Worm (Caenorhabditis elegans): ENCODE measurements around the gene K01D12.15.

Gene K01D12.15

ce11 chrV:12421360-12421759 lies 35.1 kb downstream of the K01D12.15 start:
- TF ChIP-seq klf-2 (GFP tag; conservative IDR thresholded peaks at IDR 0.05) (no peak), med-1 (GFP tag; optimal IDR thresholded peaks at IDR 0.05; ENCODE audit: insufficient read depth) (no peak)

- TF ChIP-seq flt-1 (GFP tag; IDR thresholded peaks at IDR 0.05) (no peak), klf-2 (GFP tag; conservative IDR thresholded peaks at IDR 0.05) (no peak), ref-1 (GFP tag; conservative IDR thresholded peaks at IDR 0.05) (no peak), tab-1 (GFP tag; IDR thresholded peaks at IDR 0.05) (no peak), T22C8.4 (GFP tag; IDR thresholded peaks at IDR 0.05) (no peak), med-1 (GFP tag; optimal IDR thresholded peaks at IDR 0.05; ENCODE audit: insufficient read depth) (no peak), ztf-23 (GFP tag; IDR thresholded peaks at IDR 0.05) (no peak), cog-1 (tag; optimal IDR thresholded peaks at IDR 0.05) (no peak)
Measured at ce11 chrV:12427826-12428225, 41.6 kb downstream of the K01D12.15 start.

DNA sequence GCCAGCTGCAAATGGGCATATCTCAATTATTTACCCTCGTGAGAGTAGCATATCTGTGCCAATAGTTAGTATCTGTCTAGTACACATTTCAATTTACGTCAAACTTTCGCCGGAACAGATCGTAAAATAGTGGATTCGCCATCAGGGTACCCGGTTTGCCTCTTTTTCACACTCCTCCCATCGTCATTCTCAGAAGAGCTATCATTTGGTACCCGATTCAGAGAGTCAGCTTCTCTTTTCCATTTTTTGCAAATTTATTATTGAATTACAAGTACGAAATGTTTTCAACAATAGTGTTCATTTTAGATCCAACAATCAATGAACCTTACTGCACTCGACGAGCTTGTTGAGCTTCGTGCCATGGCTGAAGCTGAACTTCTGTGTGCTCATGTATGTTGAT lies 42.8 kb downstream of the K01D12.15 start, which contains the start of gene C54D10.5:
TSS of gene C54D10.5 (plus strand) at position 301 of the 400 bp plus-strand sequence.
- TF ChIP-seq ref-1 (GFP tag; conservative IDR thresholded peaks at IDR 0.05), result no peak
- TF ChIP-seq T22C8.4 (GFP tag; IDR thresholded peaks at IDR 0.05), result no peak

DNA sequence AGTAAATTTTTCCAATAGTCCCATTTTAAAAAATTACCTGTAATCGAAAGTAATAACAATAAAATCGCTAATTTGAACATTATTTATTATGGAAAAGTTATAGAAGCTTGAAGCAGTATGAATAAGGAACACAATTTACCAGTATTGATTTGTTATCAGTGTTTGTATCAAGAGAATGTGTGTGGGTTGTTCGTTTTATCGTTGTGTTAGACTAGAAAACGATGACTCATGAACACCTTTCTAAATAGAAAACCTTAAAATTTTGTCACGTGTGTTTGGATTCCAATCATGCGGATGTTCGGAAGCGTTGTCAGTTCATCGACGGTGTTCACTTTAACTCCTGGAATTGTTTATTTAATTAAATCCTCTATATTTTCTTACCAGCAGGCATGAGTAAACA lies 45.9 kb downstream of the K01D12.15 start, which contains the start of gene C54D10.13:
TSS of gene C54D10.13 (minus strand) at position 179 of the 400 bp plus-strand sequence.
- no peak for TF ChIP-seq T22C8.4 (GFP tag; IDR thresholded peaks at IDR 0.05)
- TF ChIP-seq ztf-23 (GFP tag; IDR thresholded peaks at IDR 0.05), result no peak
- no peak for TF ChIP-seq ztf-29 (GFP tag; IDR thresholded peaks at IDR 0.05)
- no peak for TF ChIP-seq klf-2 (GFP tag; conservative IDR thresholded peaks at IDR 0.05)
- TF ChIP-seq flt-1 (GFP tag; IDR thresholded peaks at IDR 0.05), result no peak
- no peak for TF ChIP-seq cog-1 (tag; optimal IDR thresholded peaks at IDR 0.05)
- no peak for TF ChIP-seq med-1 (GFP tag; optimal IDR thresholded peaks at IDR 0.05; ENCODE audit: insufficient read depth)

- TF ChIP-seq T22C8.4 (GFP tag; IDR thresholded peaks at IDR 0.05), result no peak
Measured at ce11 chrV:12433105-12433504, 46.9 kb downstream of the K01D12.15 start.

- TF ChIP-seq flt-1 (GFP tag; IDR thresholded peaks at IDR 0.05) (no peak), ref-1 (GFP tag; conservative IDR thresholded peaks at IDR 0.05) (no peak), T22C8.4 (GFP tag; IDR thresholded peaks at IDR 0.05) (no peak), ztf-29 (GFP tag; IDR thresholded peaks at IDR 0.05) (no peak), med-1 (GFP tag; optimal IDR thresholded peaks at IDR 0.05; ENCODE audit: insufficient read depth) (no peak), klf-2 (GFP tag; conservative IDR thresholded peaks at IDR 0.05) (no peak), ztf-23 (GFP tag; IDR thresholded peaks at IDR 0.05) (no peak), cog-1 (tag; optimal IDR thresholded peaks at IDR 0.05) (no peak), tab-1 (GFP tag; IDR thresholded peaks at IDR 0.05) (no peak)
Measured at ce11 chrV:12433717-12434116, 47.5 kb downstream of the K01D12.15 start, which contains the start of gene srh-25. srh-25 (minus strand) TSS chrV:12433817.

Data from whole organism, midembryonic.